Fruit fly (Drosophila melanogaster) whole organism, pupa: Measurements from ENCODE around the gene CG12115.

Source experiments
- CG10348 ChIP-seq: fragments of 200-800 bp; sonication (Bioruptor generic); IDR thresholded peaks from 2 replicates; pipeline ENCODE4 v1.3.6; 2022; ENCODE audit warnings: missing biosample characterization, missing genetic modification characterization
- CG12605 ChIP-seq: fragments of 200-800 bp; sonication (Bioruptor generic); IDR thresholded peaks from 2 replicates; pipeline ENCODE4 v1.3.6; 2022; ENCODE audit warnings: missing biosample characterization, missing genetic modification characterization
- CG13204 ChIP-seq: fragments of 200-800 bp; sonication (Bioruptor generic); optimal IDR thresholded peaks from 2 replicates; lab custom pipeline; 2018; ENCODE audit warnings: missing biosample characterization, mild to moderate bottlenecking, missing genetic modification characterization, moderate library complexity
- CG14655 ChIP-seq: fragments of 200-800 bp; sonication (Bioruptor generic); optimal IDR thresholded peaks from 3 replicates; lab custom pipeline; 2017; ENCODE audit warnings: mild to moderate bottlenecking, missing biosample characterization, missing genetic modification reagents, missing genetic modification characterization
- CG15710 ChIP-seq: fragments of 200-800 bp; sonication (Bioruptor generic); optimal IDR thresholded peaks from 2 replicates; lab custom pipeline; 2018; ENCODE audit warnings: missing biosample characterization, mild to moderate bottlenecking, missing genetic modification characterization, moderate library complexity
- CG17806 ChIP-seq: fragments of 200-800 bp; sonication (Bioruptor generic); optimal IDR thresholded peaks from 2 replicates; lab custom pipeline; 2018; ENCODE audit warnings: missing biosample characterization, mild to moderate bottlenecking, missing genetic modification characterization, moderate library complexity
- CG32121 ChIP-seq: fragments of 200-800 bp; sonication (Bioruptor generic); IDR thresholded peaks from 2 replicates; pipeline ENCODE4 v1.3.6; 2022; ENCODE audit warnings: missing biosample characterization, missing genetic modification characterization
- CG34367 ChIP-seq: fragments of 200-800 bp; sonication (Bioruptor generic); optimal IDR thresholded peaks from 2 replicates; lab custom pipeline; 2018; ENCODE audit warnings: missing biosample characterization, mild to moderate bottlenecking, missing genetic modification characterization
- CG4496 ChIP-seq: fragments of 200-800 bp; sonication (Bioruptor generic); IDR thresholded peaks from 3 replicates; pipeline ENCODE4 v1.3.6; 2022; ENCODE audit warnings: missing biosample characterization, missing genetic modification characterization
- CG8159 ChIP-seq: fragments of 200-800 bp; sonication (Bioruptor generic); optimal IDR thresholded peaks from 3 replicates; lab custom pipeline; 2018; ENCODE audit warnings: missing biosample characterization, mild to moderate bottlenecking, missing genetic modification characterization, moderate library complexity
- CG8301 ChIP-seq: fragments of 200-800 bp; sonication (Bioruptor generic); optimal IDR thresholded peaks from 2 replicates; lab custom pipeline; 2018; ENCODE audit warnings: missing biosample characterization, mild to moderate bottlenecking, missing genetic modification characterization
- CG9948 ChIP-seq: fragments of 200-800 bp; sonication (Bioruptor generic); optimal IDR thresholded peaks from 2 replicates; lab custom pipeline; 2018; ENCODE audit warnings: missing biosample characterization, mild to moderate bottlenecking, missing genetic modification characterization, moderate library complexity
- D1 ChIP-seq: fragments of 200-800 bp; sonication (Bioruptor generic); optimal IDR thresholded peaks from 2 replicates; lab custom pipeline; 2018; ENCODE audit warnings: missing biosample characterization, mild to moderate bottlenecking, missing genetic modification characterization, moderate library complexity
- EcR ChIP-seq: fragments of 200-800 bp; sonication (Bioruptor generic); optimal IDR thresholded peaks from 3 replicates; lab custom pipeline; 2019; ENCODE audit warnings: missing biosample characterization, missing genetic modification characterization, mild to moderate bottlenecking, moderate library complexity, missing genetic modification reagents
- Ets98B ChIP-seq: fragments of 200-800 bp; sonication (Bioruptor generic); IDR thresholded peaks from 2 replicates; pipeline ENCODE4 v1.3.6; 2022; ENCODE audit warnings: missing biosample characterization, missing genetic modification characterization
- Pif1A ChIP-seq: fragments of 200-800 bp; sonication (Bioruptor generic); optimal IDR thresholded peaks from 3 replicates; lab custom pipeline; 2016; ENCODE audit warnings: missing biosample characterization, missing genetic modification characterization
- Pif1B ChIP-seq: fragments of 200-800 bp; sonication (Bioruptor generic); optimal IDR thresholded peaks from 3 replicates; lab custom pipeline; 2016; ENCODE audit warnings: missing biosample characterization, missing genetic modification characterization
- Snoo ChIP-seq: fragments of 200-800 bp; sonication (Bioruptor generic); optimal IDR thresholded peaks from 3 replicates; lab custom pipeline; 2017; ENCODE audit warnings: missing biosample characterization, mild to moderate bottlenecking, missing genetic modification characterization, inconsistent platforms
- fd96Ca ChIP-seq: fragments of 200-800 bp; sonication (Bioruptor generic); IDR thresholded peaks from 3 replicates; pipeline ENCODE4 v1.3.6; 2022; ENCODE audit warnings: missing biosample characterization, missing genetic modification characterization
- gl ChIP-seq: fragments of 200-800 bp; sonication (Bioruptor generic); optimal IDR thresholded peaks from 2 replicates; lab custom pipeline; 2018; ENCODE audit warnings: missing biosample characterization, mild to moderate bottlenecking, missing genetic modification characterization
- rn ChIP-seq: fragments of 200-800 bp; sonication (Bioruptor generic); IDR thresholded peaks from 2 replicates; pipeline ENCODE4 v1.3.6; 2022; ENCODE audit warnings: missing biosample characterization, missing genetic modification characterization

CG12115 gene

DNA sequence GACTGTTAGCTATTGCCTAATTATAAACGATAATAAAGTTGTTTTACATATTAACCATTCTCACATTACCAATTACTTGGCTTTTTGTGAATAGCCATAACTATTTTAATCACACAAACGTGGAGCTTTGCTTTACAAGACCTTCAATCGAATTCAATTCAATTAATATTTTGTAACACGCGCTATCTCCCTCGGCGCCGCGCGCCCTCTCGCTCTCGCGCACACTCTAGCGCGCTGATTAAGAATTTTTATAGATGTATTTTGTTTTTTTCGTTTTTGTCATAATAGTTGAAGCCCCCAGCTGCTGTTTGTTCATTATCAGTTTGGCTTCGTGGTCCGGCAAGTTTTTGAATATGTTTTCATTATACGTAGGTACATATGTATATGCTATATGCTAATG, 10.7 kb upstream of the CG12115 start:
- TF ChIP-seq CG10348 (no peak), CG8301 (tag; lab: Kevin White, UChicago) (no peak), CG8159 (tag; lab: Kevin White, UChicago) (no peak), CG4496 (GFP tag; lab: Robert Waterston, UW) (no peak), CG9948 (tag; lab: Kevin White, UChicago) (no peak), Pif1B (GFP tag; lab: Kevin White, UChicago) (no peak), CG34367 (tag; lab: Kevin White, UChicago) (no peak), CG13204 (GFP tag; lab: Kevin White, UChicago) (no peak), CG32121 (no peak), Pif1A (GFP tag; lab: Kevin White, UChicago) (no peak), D1 (tag; lab: Kevin White, UChicago) (no peak)

DNA sequence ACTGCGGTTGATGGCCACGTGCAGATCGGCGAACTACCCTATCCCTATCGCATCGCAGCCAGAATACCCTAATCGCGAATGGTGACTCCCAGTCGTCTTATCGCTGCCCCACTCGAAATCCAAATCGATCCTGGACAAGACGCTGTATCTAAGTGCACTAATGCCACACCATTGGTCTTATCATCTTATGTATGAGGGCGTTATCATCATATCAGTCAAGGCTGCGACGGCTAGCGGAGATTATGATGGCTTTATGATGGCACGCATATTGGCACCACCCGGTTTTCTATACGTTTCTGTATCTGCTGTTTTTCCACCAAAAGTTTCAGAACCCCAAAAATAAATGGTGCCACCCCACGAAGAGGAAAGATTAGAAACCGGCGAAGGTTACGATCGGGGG, 9.8 kb upstream of the CG12115 start:
- TF ChIP-seq CG10348 (no peak), CG13204 (GFP tag; lab: Kevin White, UChicago) (no peak), CG32121 (no peak), CG8159 (tag; lab: Kevin White, UChicago) (no peak), CG4496 (GFP tag; lab: Robert Waterston, UW) (no peak), Pif1B (GFP tag; lab: Kevin White, UChicago) (no peak), rn (GFP tag; lab: Robert Waterston, UW) (no peak), CG12605 (GFP tag; lab: Robert Waterston, UW) (no peak), CG15710 (tag; lab: Kevin White, UChicago) (no peak), fd96Ca (no peak), CG17806 (tag; lab: Kevin White, UChicago) (no peak), EcR (no peak), CG14655 (no peak)

DNA sequence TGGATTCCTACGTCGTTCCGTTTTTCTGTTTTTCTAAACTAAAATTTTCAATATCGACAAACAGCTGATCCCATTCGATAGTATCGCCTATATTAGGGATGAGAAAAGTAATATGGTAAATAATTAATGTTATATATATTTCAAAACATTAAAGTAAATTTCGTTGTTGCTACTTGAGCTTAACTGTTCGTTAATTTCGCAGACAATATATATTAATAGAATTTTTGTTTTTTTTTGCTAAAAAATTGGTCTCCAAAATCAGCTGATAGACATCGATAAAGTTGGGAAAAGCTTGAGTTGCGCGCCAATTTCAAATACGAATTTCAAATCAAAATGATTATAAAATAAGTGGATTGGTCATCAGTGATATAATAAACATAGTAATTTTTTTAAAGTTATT, 6.0 kb upstream of the CG12115 start, which contains the start of gene CG12118:
Gene CG12118, minus strand, starts transcription at position 53 of the 400 bp plus-strand sequence.
- TF ChIP-seq CG34367 (tag; lab: Kevin White, UChicago) (peak; percentile 57), rn (GFP tag; lab: Robert Waterston, UW) (peak; percentile 31; the same call in 1 of the 2 replicates), CG32121 (peak; percentile 79), CG12605 (GFP tag; lab: Robert Waterston, UW) (no peak), gl (tag; lab: Kevin White, UChicago) (no peak), CG13204 (GFP tag; lab: Kevin White, UChicago) (no peak), CG14655 (no peak), CG8301 (tag; lab: Kevin White, UChicago) (peak; percentile 14), CG8159 (tag; lab: Kevin White, UChicago) (peak; percentile 65), CG17806 (tag; lab: Kevin White, UChicago) (peak; percentile 64), D1 (tag; lab: Kevin White, UChicago) (peak; percentile 33), Pif1B (GFP tag; lab: Kevin White, UChicago) (peak; percentile 56), CG4496 (GFP tag; lab: Robert Waterston, UW) (peak; percentile 71; the same call in 2 of the 3 replicates), Pif1A (GFP tag; lab: Kevin White, UChicago) (peak; percentile 46), CG10348 (no peak), CG9948 (tag; lab: Kevin White, UChicago) (peak; percentile 60), Ets98B (GFP tag; lab: Robert Waterston, UW) (peak; percentile 45), Snoo (tag; lab: Kevin White, UChicago) (peak; percentile 51), CG15710 (tag; lab: Kevin White, UChicago) (peak; percentile 65), EcR (no peak)

DNA sequence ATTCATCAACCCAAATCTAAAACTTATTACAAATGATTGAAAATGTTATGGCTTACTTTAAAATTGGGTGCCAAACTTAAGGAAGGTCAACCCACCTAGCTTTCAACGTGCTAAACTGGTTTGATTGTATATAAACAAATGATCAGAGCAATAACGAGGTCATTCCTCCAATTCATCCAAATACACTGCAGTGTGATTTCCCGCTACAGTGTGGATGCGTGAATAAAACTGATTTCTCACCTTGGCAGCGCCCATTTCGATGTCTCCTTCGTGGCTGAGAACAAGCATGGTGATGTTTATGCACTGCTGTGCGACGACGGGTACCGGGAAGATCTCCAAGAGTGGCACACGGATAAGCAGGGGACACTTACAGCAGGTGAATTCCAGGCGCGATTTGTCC, 4.9 kb upstream of the CG12115 start:
- no peak for TF ChIP-seq fd96Ca
- no peak for TF ChIP-seq CG12605 (GFP tag; lab: Robert Waterston, UW)
- no peak for TF ChIP-seq CG9948 (tag; lab: Kevin White, UChicago)
- no peak for TF ChIP-seq CG8159 (tag; lab: Kevin White, UChicago)
- no peak for TF ChIP-seq gl (tag; lab: Kevin White, UChicago)
- no peak for TF ChIP-seq CG4496 (GFP tag; lab: Robert Waterston, UW)
- TF ChIP-seq Pif1A (GFP tag; lab: Kevin White, UChicago): no peak
- TF ChIP-seq CG15710 (tag; lab: Kevin White, UChicago): no peak
- TF ChIP-seq Pif1B (GFP tag; lab: Kevin White, UChicago): no peak
- TF ChIP-seq CG10348: no peak
- no peak for TF ChIP-seq CG14655
- no peak for TF ChIP-seq CG13204 (GFP tag; lab: Kevin White, UChicago)
- TF ChIP-seq CG17806 (tag; lab: Kevin White, UChicago): no peak
- no peak for TF ChIP-seq rn (GFP tag; lab: Robert Waterston, UW)
- no peak for TF ChIP-seq Snoo (tag; lab: Kevin White, UChicago)
- no peak for TF ChIP-seq Ets98B (GFP tag; lab: Robert Waterston, UW)
- TF ChIP-seq D1 (tag; lab: Kevin White, UChicago): no peak
- TF ChIP-seq CG34367 (tag; lab: Kevin White, UChicago): no peak
- no peak for TF ChIP-seq CG32121
- no peak for TF ChIP-seq EcR

DNA sequence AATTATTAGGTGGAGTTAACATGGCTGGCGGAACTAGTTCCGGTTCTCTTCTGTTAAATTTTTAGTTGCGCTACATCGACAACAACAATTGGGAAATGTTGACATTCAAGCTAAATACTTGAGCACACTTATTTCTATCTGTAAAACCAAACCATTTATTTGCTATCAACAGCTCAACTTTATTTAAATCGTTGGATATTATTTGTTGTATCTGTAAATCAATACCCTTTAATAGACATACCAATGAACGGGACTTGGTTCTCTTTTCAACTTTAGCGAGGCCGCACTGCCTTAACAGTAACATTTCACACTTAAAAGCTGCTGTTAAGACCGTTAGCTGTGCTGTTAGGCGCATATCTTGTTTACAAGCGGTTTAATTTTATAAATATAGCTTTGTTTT, 3.2 kb upstream of the CG12115 start, which contains the start of gene CG12106:
Gene CG12106, plus strand, starts transcription at position 295 of the 400 bp plus-strand sequence.
- TF ChIP-seq CG8301 (tag; lab: Kevin White, UChicago): peak; percentile 53
- TF ChIP-seq CG34367 (tag; lab: Kevin White, UChicago): peak; percentile 26
- TF ChIP-seq CG10348: peak; percentile 21; the same call in 1 of the 2 replicates
- no peak for TF ChIP-seq gl (tag; lab: Kevin White, UChicago)
- no peak for TF ChIP-seq EcR
- TF ChIP-seq Snoo (tag; lab: Kevin White, UChicago): peak; percentile 23
- no peak for TF ChIP-seq CG12605 (GFP tag; lab: Robert Waterston, UW)
- TF ChIP-seq CG13204 (GFP tag; lab: Kevin White, UChicago): no peak
- no peak for TF ChIP-seq Ets98B (GFP tag; lab: Robert Waterston, UW)
- peak; percentile 25 for TF ChIP-seq CG9948 (tag; lab: Kevin White, UChicago)
- peak; percentile 40 for TF ChIP-seq CG17806 (tag; lab: Kevin White, UChicago)
- no peak for TF ChIP-seq Pif1A (GFP tag; lab: Kevin White, UChicago)
- peak; percentile 56; the same call in 1 of the 3 replicates for TF ChIP-seq CG4496 (GFP tag; lab: Robert Waterston, UW)
- peak; percentile 27; the same call in 1 of the 2 replicates for TF ChIP-seq CG32121
- peak; percentile 54 for TF ChIP-seq CG15710 (tag; lab: Kevin White, UChicago)
- no peak for TF ChIP-seq D1 (tag; lab: Kevin White, UChicago)
- 0 out of 2 replicates have a peak, but pooled peaks have one; percentile 20 for TF ChIP-seq rn (GFP tag; lab: Robert Waterston, UW)
